Fruit fly (Drosophila melanogaster) whole organism, embryonic: Measurements from ENCODE around the gene CG17660.
A peak's percentile ranks its signal among the peaks of the same experiment; 100 is the strongest.

Experiments
- Atf3 ChIP-seq: fragments of 200-800 bp; sonication (Bioruptor generic); optimal IDR thresholded peaks from 3 replicates; lab custom pipeline; 2016; ENCODE audit warnings: missing biosample characterization, missing genetic modification characterization
- BtbVII ChIP-seq: fragments of 200-800 bp; sonication (Bioruptor generic); optimal IDR thresholded peaks from 3 replicates; lab custom pipeline; 2017; ENCODE audit warnings: missing biosample characterization, mild to moderate bottlenecking, missing genetic modification characterization
- CG10147 ChIP-seq: fragments of 200-800 bp; sonication (Bioruptor generic); optimal IDR thresholded peaks from 2 replicates; lab custom pipeline; 2019; ENCODE audit warnings: missing biosample characterization, mild to moderate bottlenecking, missing genetic modification characterization, moderate library complexity
- CG11504 ChIP-seq: fragments of 200-800 bp; sonication (Bioruptor generic); optimal IDR thresholded peaks from 3 replicates; lab custom pipeline; 2019; ENCODE audit warnings: missing biosample characterization, mild to moderate bottlenecking, missing genetic modification characterization, moderate library complexity
- CG12391 ChIP-seq: fragments of 200-800 bp; sonication (Bioruptor generic); optimal IDR thresholded peaks from 3 replicates; lab custom pipeline; 2018; ENCODE audit warnings: missing biosample characterization, mild to moderate bottlenecking, missing genetic modification characterization, moderate library complexity
- CG12769 ChIP-seq: fragments of 200-800 bp; sonication (Bioruptor generic); optimal IDR thresholded peaks from 2 replicates; lab custom pipeline; 2019; ENCODE audit warnings: missing biosample characterization, mild to moderate bottlenecking, missing genetic modification characterization, moderate library complexity
- CG14050 ChIP-seq: fragments of 200-800 bp; sonication (Bioruptor generic); IDR thresholded peaks from 3 replicates; pipeline ENCODE4 v1.3.6; 2022; ENCODE audit warnings: missing biosample characterization, missing genetic modification characterization
- CG14860 ChIP-seq: fragments of 200-800 bp; sonication (Bioruptor generic); IDR thresholded peaks from 3 replicates; pipeline ENCODE4 v1.3.6; 2022; ENCODE audit warnings: missing biosample characterization, missing genetic modification characterization; ENCODE audit not compliant: partially characterized antibody
- CG1602 ChIP-seq: fragments of 200-800 bp; sonication (Bioruptor generic); optimal IDR thresholded peaks from 3 replicates; lab custom pipeline; 2016; ENCODE audit warnings: missing biosample characterization, missing genetic modification characterization
- CG17359 ChIP-seq: fragments of 200-800 bp; sonication (Bioruptor generic); optimal IDR thresholded peaks from 3 replicates; lab custom pipeline; 2018; ENCODE audit warnings: missing biosample characterization, mild to moderate bottlenecking, missing genetic modification characterization, moderate library complexity
- CG2199 ChIP-seq: fragments of 200-800 bp; sonication (Bioruptor generic); IDR thresholded peaks from 3 replicates; pipeline ENCODE4 v1.3.6; 2022; ENCODE audit warnings: missing biosample characterization, missing genetic modification characterization
- CG2202 ChIP-seq: fragments of 200-800 bp; sonication (Bioruptor generic); optimal IDR thresholded peaks from 2 replicates; lab custom pipeline; 2018; ENCODE audit warnings: missing biosample characterization, mild to moderate bottlenecking, missing genetic modification characterization
- CG3281 ChIP-seq: fragments of 200-800 bp; sonication (Bioruptor generic); optimal IDR thresholded peaks from 3 replicates; lab custom pipeline; 2017; ENCODE audit warnings: missing biosample characterization, mild to moderate bottlenecking, missing genetic modification characterization
- CG4282 ChIP-seq: fragments of 200-800 bp; sonication (Bioruptor generic); optimal IDR thresholded peaks from 2 replicates; lab custom pipeline; 2016; ENCODE audit warnings: missing biosample characterization, missing genetic modification characterization
- CG4707 ChIP-seq: fragments of 200-800 bp; sonication (Bioruptor generic); optimal IDR thresholded peaks from 2 replicates; lab custom pipeline; 2018; ENCODE audit warnings: missing biosample characterization, mild to moderate bottlenecking, missing genetic modification characterization, moderate library complexity
- CG7745 ChIP-seq: fragments of 200-800 bp; sonication (Bioruptor generic); optimal IDR thresholded peaks from 2 replicates; lab custom pipeline; 2018; ENCODE audit warnings: missing biosample characterization, mild to moderate bottlenecking, missing genetic modification characterization, moderate library complexity
- CG8388 ChIP-seq: fragments of 200-800 bp; sonication (Bioruptor generic); optimal IDR thresholded peaks from 2 replicates; lab custom pipeline; 2019; ENCODE audit warnings: missing biosample characterization, mild to moderate bottlenecking, missing genetic modification characterization, moderate library complexity
- CG8924 ChIP-seq: fragments of 200-800 bp; optimal IDR thresholded peaks from 3 replicates; lab custom pipeline; 2019; ENCODE audit warnings: missing biosample characterization, mild to moderate bottlenecking, missing genetic modification characterization, moderate library complexity
- D ChIP-seq, 2 experiments: fragments of 200-800 bp in 1 of 2; fragments of >200 bp in 1 of 2; sonication (Bioruptor generic) in 1 of 2; optimal IDR thresholded peaks; 2 replicates in 1 of 2; 3 replicates in 1 of 2; lab custom pipeline; 2017; ENCODE audit warnings: mild to moderate bottlenecking in 1 of 2, missing biosample characterization in 1 of 2, missing genetic modification characterization in 1 of 2, missing genetic modification reagents in 1 of 2
- Doc3 ChIP-seq: fragments of 200-800 bp; sonication (Bioruptor generic); IDR thresholded peaks from 3 replicates; pipeline ENCODE4 v1.3.6; 2022; ENCODE audit warnings: missing biosample characterization, missing genetic modification characterization; ENCODE audit not compliant: partially characterized antibody
- Ets97D ChIP-seq: fragments of 200-800 bp; sonication (Bioruptor generic); optimal IDR thresholded peaks from 3 replicates; lab custom pipeline; 2016; ENCODE audit warnings: missing biosample characterization, missing genetic modification characterization
- GATAe ChIP-seq: fragments of 200-800 bp; sonication (Bioruptor generic); conservative IDR thresholded peaks from 2 replicates; pipeline ENCODE4 v1.3.6; 2022; ENCODE audit warnings: missing biosample characterization, missing genetic modification characterization
- Gug ChIP-seq: fragments of 200-800 bp; sonication (Bioruptor generic); IDR thresholded peaks from 4 replicates; pipeline ENCODE4 v1.3.6; 2022; ENCODE audit warnings: missing biosample characterization, missing genetic modification characterization
- Hmx ChIP-seq: fragments of 200-800 bp; sonication (Bioruptor generic); optimal IDR thresholded peaks from 2 replicates; lab custom pipeline; 2016; ENCODE audit warnings: missing biosample characterization, missing genetic modification characterization
- Jarid2 ChIP-seq: fragments of 200-800 bp; sonication (Bioruptor generic); optimal IDR thresholded peaks from 3 replicates; lab custom pipeline; 2017; ENCODE audit warnings: mild to moderate bottlenecking, missing biosample characterization, missing genetic modification reagents, missing genetic modification characterization
- Nf-YC ChIP-seq: fragments of 200-800 bp; optimal IDR thresholded peaks from 3 replicates; lab custom pipeline; 2019; ENCODE audit warnings: missing biosample characterization, mild to moderate bottlenecking, missing genetic modification characterization, moderate library complexity
- Sox100B ChIP-seq: fragments of 200-800 bp; sonication (Bioruptor generic); optimal IDR thresholded peaks from 3 replicates; lab custom pipeline; 2018; ENCODE audit warnings: missing biosample characterization, mild to moderate bottlenecking, missing genetic modification characterization
- Sox102F ChIP-seq: fragments of 200-800 bp; sonication (Bioruptor generic); optimal IDR thresholded peaks from 2 replicates; lab custom pipeline; 2018; ENCODE audit warnings: missing biosample characterization, mild to moderate bottlenecking, missing genetic modification characterization, moderate library complexity
- Vsx1 ChIP-seq: fragments of 200-800 bp; sonication (Bioruptor generic); optimal IDR thresholded peaks from 2 replicates; lab custom pipeline; 2017; ENCODE audit warnings: missing biosample characterization, mild to moderate bottlenecking, missing genetic modification characterization, missing genetic modification reagents
- ara ChIP-seq: fragments of 200-800 bp; sonication (Bioruptor generic); IDR thresholded peaks from 2 replicates; pipeline ENCODE4 v1.3.6; 2022; ENCODE audit warnings: missing biosample characterization, missing genetic modification characterization
- az2 ChIP-seq: fragments of 200-800 bp; sonication (Bioruptor generic); optimal IDR thresholded peaks from 3 replicates; lab custom pipeline; 2016; ENCODE audit warnings: missing biosample characterization, missing genetic modification characterization
- bowl ChIP-seq: fragments of 200-800 bp; sonication (Bioruptor generic); IDR thresholded peaks from 2 replicates; pipeline ENCODE4 v1.3.6; 2022; ENCODE audit warnings: missing biosample characterization, missing genetic modification characterization
- danr ChIP-seq: fragments of 200-800 bp; sonication (Bioruptor generic); IDR thresholded peaks from 2 replicates; pipeline ENCODE4 v1.3.6; 2022; ENCODE audit warnings: missing biosample characterization, missing genetic modification characterization
- dimm ChIP-seq: fragments of 200-800 bp; sonication (Bioruptor generic); IDR thresholded peaks from 2 replicates; pipeline ENCODE4 v1.3.6; 2022; ENCODE audit warnings: missing biosample characterization, missing genetic modification characterization
- dm ChIP-seq: fragments of 200-800 bp; sonication (Bioruptor generic); optimal IDR thresholded peaks from 3 replicates; lab custom pipeline; 2016; ENCODE audit warnings: missing biosample characterization, missing genetic modification characterization
- en ChIP-seq: fragments of 200-800 bp; sonication (Bioruptor generic); optimal IDR thresholded peaks from 2 replicates; lab custom pipeline; 2016; ENCODE audit warnings: missing biosample characterization, missing genetic modification characterization
- gem ChIP-seq: fragments of 200-800 bp; sonication (Bioruptor generic); optimal IDR thresholded peaks from 2 replicates; lab custom pipeline; 2019; ENCODE audit warnings: missing biosample characterization, mild to moderate bottlenecking, missing genetic modification characterization, moderate library complexity
- gfzf ChIP-seq: fragments of 200-800 bp; sonication (Bioruptor generic); optimal IDR thresholded peaks from 2 replicates; lab custom pipeline; 2016; ENCODE audit warnings: missing biosample characterization, mild to moderate bottlenecking, missing genetic modification characterization, moderate library complexity
- inv ChIP-seq: fragments of 200-800 bp; sonication (Bioruptor generic); IDR thresholded peaks from 2 replicates; pipeline ENCODE4 v1.3.6; 2022; ENCODE audit warnings: missing biosample characterization, missing genetic modification characterization; ENCODE audit not compliant: partially characterized antibody
- kay ChIP-seq: fragments of 200-800 bp; sonication (Bioruptor generic); optimal IDR thresholded peaks from 2 replicates; lab custom pipeline; 2016; ENCODE audit warnings: missing biosample characterization, missing genetic modification characterization
- maf-S ChIP-seq: fragments of 200-800 bp; sonication (Bioruptor generic); optimal IDR thresholded peaks from 2 replicates; lab custom pipeline; 2016; ENCODE audit warnings: missing biosample characterization, missing genetic modification characterization
- mam ChIP-seq: fragments of 200-800 bp; sonication (Bioruptor generic); optimal IDR thresholded peaks from 3 replicates; lab custom pipeline; 2016; ENCODE audit warnings: missing biosample characterization, missing genetic modification characterization
- mirr ChIP-seq: fragments of 200-800 bp; sonication (Bioruptor generic); optimal IDR thresholded peaks from 3 replicates; lab custom pipeline; 2018; ENCODE audit warnings: missing biosample characterization, mild to moderate bottlenecking, missing genetic modification characterization
- phol ChIP-seq: fragments of 200-800 bp; sonication (Bioruptor generic); optimal IDR thresholded peaks from 3 replicates; lab custom pipeline; 2018; ENCODE audit warnings: missing biosample characterization, mild to moderate bottlenecking, missing genetic modification characterization, moderate library complexity
- ro ChIP-seq: fragments of 200-800 bp; sonication (Bioruptor generic); IDR thresholded peaks from 2 replicates; pipeline ENCODE4 v1.3.6; 2022; ENCODE audit warnings: missing biosample characterization, missing genetic modification characterization
- schlank ChIP-seq: fragments of 200-800 bp; sonication (Bioruptor generic); optimal IDR thresholded peaks from 2 replicates; lab custom pipeline; 2018; ENCODE audit warnings: missing biosample characterization, mild to moderate bottlenecking, missing genetic modification characterization
- tap ChIP-seq: fragments of 200-800 bp; optimal IDR thresholded peaks from 3 replicates; lab custom pipeline; 2019; ENCODE audit warnings: missing biosample characterization, mild to moderate bottlenecking, missing genetic modification characterization, moderate library complexity
- toy ChIP-seq: fragments of 200-800 bp; sonication (Bioruptor generic); IDR thresholded peaks from 2 replicates; pipeline ENCODE4 v1.3.6; 2022; ENCODE audit warnings: missing biosample characterization, missing genetic modification characterization
- trh ChIP-seq: fragments of 200-800 bp; sonication (Bioruptor generic); optimal IDR thresholded peaks from 2 replicates; lab custom pipeline; 2016; ENCODE audit warnings: missing biosample characterization, missing genetic modification characterization
- tup ChIP-seq: fragments of 200-800 bp; sonication (Bioruptor generic); optimal IDR thresholded peaks from 2 replicates; lab custom pipeline; 2016; ENCODE audit warnings: missing biosample characterization, mild to moderate bottlenecking, missing genetic modification characterization, moderate library complexity
- wdn ChIP-seq: fragments of 200-800 bp; sonication (Bioruptor generic); IDR thresholded peaks from 2 replicates; pipeline ENCODE4 v1.3.6; 2022; ENCODE audit warnings: missing biosample characterization, missing genetic modification characterization

The CG17660 gene

dm6 chr2L:1735133-1735532, 24.9 kb upstream of the CG17660 start (continued):
- no peak for TF ChIP-seq Gug (GFP tag; lab: Robert Waterston, UW)
- no peak for TF ChIP-seq CG7745 (tag; lab: Kevin White, UChicago)
- TF ChIP-seq mirr, result no peak
- no peak for TF ChIP-seq CG11504 (tag; lab: Kevin White, UChicago)
- no peak for TF ChIP-seq tap (tag; lab: Kevin White, UChicago)
- no peak for TF ChIP-seq Sox100B (GFP tag; lab: Kevin White, UChicago)
- TF ChIP-seq gem (tag; lab: Kevin White, UChicago), result peak; percentile 22
- no peak for TF ChIP-seq gfzf (GFP tag; lab: Kevin White, UChicago)
- no peak for TF ChIP-seq wdn
- TF ChIP-seq CG12391, result no peak
- no peak for TF ChIP-seq phol
- TF ChIP-seq dm, result no peak
- TF ChIP-seq CG10147 (GFP tag; lab: Kevin White, UChicago), result no peak
- TF ChIP-seq mam (GFP tag; lab: Kevin White, UChicago), result no peak
- TF ChIP-seq CG4282 (GFP tag; lab: Kevin White, UChicago), result no peak
- no peak for TF ChIP-seq tup (GFP tag; lab: Kevin White, UChicago)
- no peak for TF ChIP-seq en (GFP tag; lab: Kevin White, UChicago)
- no peak for TF ChIP-seq CG14050 (GFP tag; lab: Robert Waterston, UW)
- TF ChIP-seq CG14860, result no peak
- TF ChIP-seq D (optimal IDR thresholded peaks at IDR 0.05; lab: Kevin White, UChicago), result no peak
- no peak for TF ChIP-seq D (GFP tag; optimal IDR thresholded peaks at IDR 0.05; lab: Kevin White, UChicago)
- TF ChIP-seq Jarid2 (GFP tag; lab: Kevin White, UChicago), result no peak
- TF ChIP-seq CG3281, result peak; percentile 40
- TF ChIP-seq Sox102F (GFP tag; lab: Kevin White, UChicago), result no peak
- no peak for TF ChIP-seq BtbVII (GFP tag; lab: Kevin White, UChicago)
- peak; percentile 1 for TF ChIP-seq CG12769 (tag; lab: Kevin White, UChicago)
- TF ChIP-seq ro (GFP tag; lab: Robert Waterston, UW), result no peak
- TF ChIP-seq az2 (GFP tag; lab: Kevin White, UChicago), result no peak
- TF ChIP-seq GATAe (GFP tag; lab: Robert Waterston, UW), result no peak
- TF ChIP-seq maf-S, result no peak
- TF ChIP-seq CG8924 (tag; lab: Kevin White, UChicago), result no peak
- TF ChIP-seq CG1602 (GFP tag; lab: Kevin White, UChicago), result no peak
- TF ChIP-seq ara (GFP tag; lab: Robert Waterston, UW), result 0 out of 2 replicates have a peak, but pooled peaks have one; percentile 27
- TF ChIP-seq CG8388 (GFP tag; lab: Kevin White, UChicago), result no peak
- no peak for TF ChIP-seq dimm (GFP tag; lab: Robert Waterston, UW)
- TF ChIP-seq danr (GFP tag; lab: Robert Waterston, UW), result no peak
- no peak for TF ChIP-seq bowl
- TF ChIP-seq Hmx (GFP tag; lab: Kevin White, UChicago), result no peak
- TF ChIP-seq kay, result no peak
- no peak for TF ChIP-seq Nf-YC
- peak; percentile 11 for TF ChIP-seq Vsx1 (GFP tag; lab: Kevin White, UChicago)
- TF ChIP-seq trh (GFP tag; lab: Kevin White, UChicago), result no peak
- TF ChIP-seq CG17359 (tag; lab: Kevin White, UChicago), result peak; percentile 10
- no peak for TF ChIP-seq Atf3 (GFP tag; lab: Kevin White, UChicago)
- TF ChIP-seq CG2199 (GFP tag; lab: Robert Waterston, UW), result no peak
- TF ChIP-seq inv (GFP tag; lab: Robert Waterston, UW), result no peak
- TF ChIP-seq schlank (tag; lab: Kevin White, UChicago), result peak; percentile 13
- peak; percentile 2 for TF ChIP-seq CG2202 (tag; lab: Kevin White, UChicago)
- TF ChIP-seq CG4707 (GFP tag; lab: Kevin White, UChicago), result no peak
- no peak for TF ChIP-seq toy (GFP tag; lab: Robert Waterston, UW)
- TF ChIP-seq Ets97D, result no peak
- no peak for TF ChIP-seq Doc3
